Fruit fly (Drosophila melanogaster) whole organism, pupa: Measurements from ENCODE around the gene PAN3.

ENCODE experiments used
- CG10348 ChIP-seq: fragments of 200-800 bp; sonication (Bioruptor generic); IDR thresholded peaks from 2 replicates; pipeline ENCODE4 v1.3.6; 2022; ENCODE audit warnings: missing biosample characterization, missing genetic modification characterization
- CG12605 ChIP-seq: fragments of 200-800 bp; sonication (Bioruptor generic); IDR thresholded peaks from 2 replicates; pipeline ENCODE4 v1.3.6; 2022; ENCODE audit warnings: missing biosample characterization, missing genetic modification characterization
- CG14655 ChIP-seq: fragments of 200-800 bp; sonication (Bioruptor generic); optimal IDR thresholded peaks from 3 replicates; lab custom pipeline; 2017; ENCODE audit warnings: mild to moderate bottlenecking, missing biosample characterization, missing genetic modification reagents, missing genetic modification characterization
- CG32121 ChIP-seq: fragments of 200-800 bp; sonication (Bioruptor generic); IDR thresholded peaks from 2 replicates; pipeline ENCODE4 v1.3.6; 2022; ENCODE audit warnings: missing biosample characterization, missing genetic modification characterization
- CG8159 ChIP-seq: fragments of 200-800 bp; sonication (Bioruptor generic); optimal IDR thresholded peaks from 3 replicates; lab custom pipeline; 2018; ENCODE audit warnings: missing biosample characterization, mild to moderate bottlenecking, missing genetic modification characterization, moderate library complexity
- CG8301 ChIP-seq: fragments of 200-800 bp; sonication (Bioruptor generic); optimal IDR thresholded peaks from 2 replicates; lab custom pipeline; 2018; ENCODE audit warnings: missing biosample characterization, mild to moderate bottlenecking, missing genetic modification characterization
- CG9948 ChIP-seq: fragments of 200-800 bp; sonication (Bioruptor generic); optimal IDR thresholded peaks from 2 replicates; lab custom pipeline; 2018; ENCODE audit warnings: missing biosample characterization, mild to moderate bottlenecking, missing genetic modification characterization, moderate library complexity
- D1 ChIP-seq: fragments of 200-800 bp; sonication (Bioruptor generic); optimal IDR thresholded peaks from 2 replicates; lab custom pipeline; 2018; ENCODE audit warnings: missing biosample characterization, mild to moderate bottlenecking, missing genetic modification characterization, moderate library complexity
- EcR ChIP-seq: fragments of 200-800 bp; sonication (Bioruptor generic); optimal IDR thresholded peaks from 3 replicates; lab custom pipeline; 2019; ENCODE audit warnings: missing biosample characterization, missing genetic modification characterization, mild to moderate bottlenecking, moderate library complexity, missing genetic modification reagents
- Ets98B ChIP-seq: fragments of 200-800 bp; sonication (Bioruptor generic); IDR thresholded peaks from 2 replicates; pipeline ENCODE4 v1.3.6; 2022; ENCODE audit warnings: missing biosample characterization, missing genetic modification characterization
- Pif1A ChIP-seq: fragments of 200-800 bp; sonication (Bioruptor generic); optimal IDR thresholded peaks from 3 replicates; lab custom pipeline; 2016; ENCODE audit warnings: missing biosample characterization, missing genetic modification characterization
- Snoo ChIP-seq: fragments of 200-800 bp; sonication (Bioruptor generic); optimal IDR thresholded peaks from 3 replicates; lab custom pipeline; 2017; ENCODE audit warnings: missing biosample characterization, mild to moderate bottlenecking, missing genetic modification characterization, inconsistent platforms
- rn ChIP-seq: fragments of 200-800 bp; sonication (Bioruptor generic); IDR thresholded peaks from 2 replicates; pipeline ENCODE4 v1.3.6; 2022; ENCODE audit warnings: missing biosample characterization, missing genetic modification characterization

DNA sequence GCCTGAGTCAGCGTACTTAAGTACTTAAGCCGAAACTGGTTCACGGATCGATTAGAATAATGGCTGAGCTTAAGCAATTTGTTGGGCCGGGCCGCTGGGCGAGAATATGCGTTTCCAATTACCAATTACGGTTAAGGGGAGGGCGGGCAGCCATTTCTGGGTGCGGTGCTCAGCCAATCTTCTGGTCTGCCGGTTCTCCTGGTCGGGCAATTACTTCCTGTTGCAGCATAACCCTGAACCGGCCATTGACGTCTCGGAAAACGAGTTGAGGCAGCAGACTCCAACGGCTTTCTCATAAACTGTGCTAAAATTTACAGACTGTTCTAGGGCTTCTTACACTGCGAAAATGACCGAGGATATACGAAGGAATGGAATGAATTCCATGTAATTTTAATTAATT is 30.2 kb downstream of the PAN3 start:
- TF ChIP-seq D1 (tag; lab: Kevin White, UChicago) (no peak), CG10348 (no peak), rn (GFP tag; lab: Robert Waterston, UW) (no peak), CG14655 (GFP tag; lab: Kevin White, UChicago) (no peak), CG8159 (no peak), Ets98B (GFP tag; lab: Robert Waterston, UW) (no peak), EcR (peak; percentile 96), CG8301 (tag; lab: Kevin White, UChicago) (no peak), CG32121 (no peak), CG12605 (GFP tag; lab: Robert Waterston, UW) (no peak), CG9948 (tag; lab: Kevin White, UChicago) (no peak), Snoo (tag; lab: Kevin White, UChicago) (no peak), Pif1A (GFP tag; lab: Kevin White, UChicago) (no peak)
